Worm (Caenorhabditis elegans) whole organism, L2 larva: Measurements from ENCODE around the gene F37A8.2.
A peak's percentile ranks its signal among the peaks of the same experiment; 100 is the strongest.

ENCODE experiments used
- R02D3.7 ChIP-seq: fragments of 150-350 bp; optimal IDR thresholded peaks from 2 replicates; lab custom pipeline; 2014; ENCODE audit warnings: missing biosample characterization, missing genetic modification characterization
- Y55F3AM.14 ChIP-seq: fragments of 200-800 bp; sonication (Bioruptor generic); optimal IDR thresholded peaks from 2 replicates; lab custom pipeline; 2018; ENCODE audit warnings: mild to moderate bottlenecking, missing genetic modification characterization, missing compliant biosample characterization
- alr-1 ChIP-seq: fragments of 150-350 bp; optimal IDR thresholded peaks from 2 replicates; lab custom pipeline; 2014; ENCODE audit warnings: missing biosample characterization, missing genetic modification characterization
- aly-2 ChIP-seq: fragments of 150-350 bp; optimal IDR thresholded peaks from 2 replicates; lab custom pipeline; 2014; ENCODE audit warnings: missing biosample characterization, missing genetic modification characterization
- ama-1 ChIP-seq: fragments of 150-350 bp; optimal IDR thresholded peaks from 2 replicates; lab custom pipeline; 2018; ENCODE audit warnings: inconsistent platforms
- blmp-1 ChIP-seq: sonication (generic microtip); optimal IDR thresholded peaks from 2 replicates; lab custom pipeline; 2017; ENCODE audit warnings: missing genetic modification characterization, mild to moderate bottlenecking, missing compliant biosample characterization, antibody characterized with exemption, moderate library complexity; ENCODE audit not compliant: insufficient read depth
- dmd-4 ChIP-seq: sonication (generic microtip); optimal IDR thresholded peaks from 2 replicates; lab custom pipeline; 2017; ENCODE audit warnings: missing biosample characterization, missing genetic modification characterization
- egl-27 ChIP-seq: sonication (generic microtip); optimal IDR thresholded peaks from 3 replicates; lab custom pipeline; 2017; ENCODE audit warnings: missing biosample characterization, missing genetic modification reagents, missing genetic modification characterization
- elt-1 ChIP-seq: fragments of 150-350 bp; optimal IDR thresholded peaks from 2 replicates; lab custom pipeline; 2014; ENCODE audit warnings: missing biosample characterization, missing genetic modification characterization
- fos-1 ChIP-seq: fragments of 150-350 bp; optimal IDR thresholded peaks from 2 replicates; lab custom pipeline; 2014; ENCODE audit warnings: missing biosample characterization, missing genetic modification characterization
- gmeb-1 ChIP-seq: fragments of 150-350 bp; optimal IDR thresholded peaks from 2 replicates; lab custom pipeline; 2014; ENCODE audit warnings: missing biosample characterization, missing genetic modification characterization
- lin-11 ChIP-seq: fragments of 150-350 bp; sonication (generic microtip); optimal IDR thresholded peaks from 2 replicates; lab custom pipeline; 2014; ENCODE audit warnings: missing biosample characterization, missing genetic modification characterization, inconsistent platforms, mixed read lengths
- lin-13 ChIP-seq: fragments of 150-350 bp; optimal IDR thresholded peaks from 2 replicates; lab custom pipeline; 2014; ENCODE audit warnings: missing biosample characterization, missing genetic modification reagents, missing genetic modification characterization
- lin-39 ChIP-seq: fragments of 150-350 bp; optimal IDR thresholded peaks from 2 replicates; lab custom pipeline; 2014; ENCODE audit warnings: missing biosample characterization, missing genetic modification reagents, missing genetic modification characterization
- lsy-2 ChIP-seq, 2 experiments: fragments of 150-350 bp in 1 of 2; sonication (generic microtip) in 1 of 2; optimal IDR thresholded peaks; 2 replicates each; lab custom pipeline; 2014 to 2017; ENCODE audit warnings: missing biosample characterization in 2 of 2, missing genetic modification characterization in 2 of 2
- mab-5 ChIP-seq: fragments of 150-350 bp; optimal IDR thresholded peaks from 2 replicates; lab custom pipeline; 2014; ENCODE audit warnings: missing biosample characterization, missing genetic modification characterization
- mbf-1 ChIP-seq: sonication (generic microtip); optimal IDR thresholded peaks from 2 replicates; lab custom pipeline; 2017; ENCODE audit warnings: missing biosample characterization, missing genetic modification characterization
- mdl-1 ChIP-seq, 2 experiments: fragments of 150-350 bp in 1 of 2; sonication (generic microtip) in 1 of 2; optimal IDR thresholded peaks; 2 replicates each; lab custom pipeline; 2017; ENCODE audit warnings: missing biosample characterization in 2 of 2, missing genetic modification characterization in 2 of 2
- nhr-12 ChIP-seq: fragments of 150-350 bp; optimal IDR thresholded peaks from 2 replicates; lab custom pipeline; 2014; ENCODE audit warnings: missing biosample characterization, missing genetic modification characterization
- nhr-21 ChIP-seq: fragments of 150-350 bp; optimal IDR thresholded peaks from 2 replicates; lab custom pipeline; 2014; ENCODE audit warnings: missing biosample characterization, missing genetic modification characterization
- nhr-23 ChIP-seq: fragments of 150-350 bp; optimal IDR thresholded peaks from 2 replicates; lab custom pipeline; 2014; ENCODE audit warnings: missing biosample characterization, missing genetic modification reagents, missing genetic modification characterization
- nhr-237 ChIP-seq: fragments of 150-350 bp; optimal IDR thresholded peaks from 2 replicates; lab custom pipeline; 2014; ENCODE audit warnings: missing biosample characterization, missing genetic modification characterization
- nhr-25 ChIP-seq: fragments of 150-350 bp; sonication (generic microtip); optimal IDR thresholded peaks from 3 replicates; lab custom pipeline; 2014; ENCODE audit warnings: missing biosample characterization, missing genetic modification characterization
- nhr-6 ChIP-seq: fragments of 150-350 bp; optimal IDR thresholded peaks from 2 replicates; lab custom pipeline; 2014; ENCODE audit warnings: missing biosample characterization, missing genetic modification characterization
- nhr-77 ChIP-seq: fragments of 150-350 bp; optimal IDR thresholded peaks from 2 replicates; lab custom pipeline; 2014; ENCODE audit warnings: missing biosample characterization, missing genetic modification characterization
- sem-4 ChIP-seq: fragments of 150-350 bp; optimal IDR thresholded peaks from 2 replicates; lab custom pipeline; 2014; ENCODE audit warnings: missing biosample characterization, missing genetic modification reagents, missing genetic modification characterization
- skn-1 ChIP-seq: sonication (generic microtip); optimal IDR thresholded peaks from 2 replicates; lab custom pipeline; 2017; ENCODE audit warnings: missing biosample characterization, missing genetic modification characterization
- snpc-4 ChIP-seq: fragments of 150-350 bp; optimal IDR thresholded peaks from 2 replicates; lab custom pipeline; 2014; ENCODE audit warnings: missing biosample characterization, missing genetic modification characterization
- unc-39 ChIP-seq: fragments of 150-350 bp; optimal IDR thresholded peaks from 2 replicates; lab custom pipeline; 2014; ENCODE audit warnings: missing biosample characterization, missing genetic modification characterization
- zag-1 ChIP-seq: fragments of 150-350 bp; optimal IDR thresholded peaks from 2 replicates; lab custom pipeline; 2014; ENCODE audit warnings: missing biosample characterization, missing genetic modification characterization
- ztf-11 ChIP-seq: sonication (generic microtip); optimal IDR thresholded peaks from 2 replicates; lab custom pipeline; 2017; ENCODE audit warnings: missing biosample characterization, missing genetic modification characterization
- ztf-4 ChIP-seq: fragments of 150-350 bp; optimal IDR thresholded peaks from 2 replicates; lab custom pipeline; 2014; ENCODE audit warnings: missing biosample characterization, missing genetic modification characterization

F37A8.2 gene

DNA sequence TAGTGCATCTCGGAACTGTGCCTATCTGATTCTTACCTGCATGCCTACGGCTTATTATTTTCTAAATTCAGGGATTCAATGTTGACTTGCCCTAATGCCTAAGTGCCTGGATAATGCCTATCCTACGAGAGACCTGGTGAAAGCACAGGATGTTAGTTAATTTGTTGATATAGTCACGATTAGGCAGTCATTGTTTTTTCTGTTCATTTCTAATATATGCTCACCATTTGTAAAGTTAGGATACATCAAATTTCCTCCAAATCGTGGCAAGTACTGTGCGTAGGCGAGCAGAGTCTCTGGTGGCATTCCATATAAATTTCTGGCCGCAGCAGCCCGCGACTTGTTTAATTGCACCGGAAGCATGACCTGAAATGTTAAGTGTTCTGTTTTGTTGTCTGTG is 34.8 kb upstream of the F37A8.2 start:
- TF ChIP-seq nhr-21 (no peak), lin-39 (tag; lab: Kevin White, UChicago) (no peak)
- TF ChIP-seq, all 48 proteins: peak for 0

DNA sequence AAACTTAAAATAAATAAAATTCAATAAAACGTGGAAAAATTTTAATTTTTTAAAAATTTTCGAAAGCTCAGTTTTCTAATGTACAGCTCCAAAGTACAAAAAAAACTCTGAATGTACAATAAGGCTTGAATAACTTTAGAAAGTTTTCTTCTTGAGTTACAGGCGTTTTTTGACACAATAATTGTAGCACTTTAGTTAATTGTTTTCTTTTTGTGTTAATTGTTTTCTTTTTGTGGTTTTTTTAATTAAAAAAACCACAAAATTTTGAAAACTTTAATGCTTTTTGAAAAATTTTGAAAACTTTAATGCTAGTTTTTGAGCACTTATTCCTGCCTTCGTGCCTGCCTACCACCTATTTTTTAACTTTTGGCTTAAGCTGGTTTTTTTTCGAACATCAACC is 32.9 kb upstream of the F37A8.2 start, which contains the start of gene R10E9.2:
TSS of gene R10E9.2 (minus strand) at position 101 of the 400 bp plus-strand sequence.
- TF ChIP-seq sem-4 (tag; lab: Kevin White, UChicago), result no peak
- TF ChIP-seq lsy-2 (tag; optimal IDR thresholded peaks at IDR 0.05; lab: Kevin White, UChicago), result no peak
- no peak for TF ChIP-seq lin-11 (tag; lab: Kevin White, UChicago)
- no peak for TF ChIP-seq nhr-77 (tag; lab: Kevin White, UChicago)
- no peak for TF ChIP-seq ztf-4
- no peak for TF ChIP-seq nhr-237 (tag; lab: Kevin White, UChicago)
- TF ChIP-seq nhr-23 (tag; lab: Kevin White, UChicago), result no peak
- TF ChIP-seq zag-1 (tag; lab: Kevin White, UChicago), result no peak
- TF ChIP-seq nhr-6 (tag; lab: Kevin White, UChicago), result no peak
- TF ChIP-seq alr-1 (tag; lab: Kevin White, UChicago), result no peak
- TF ChIP-seq nhr-25, result no peak
- no peak for TF ChIP-seq nhr-21
- TF ChIP-seq gmeb-1 (tag; lab: Kevin White, UChicago), result no peak
- TF ChIP-seq ama-1 (lab: Kevin White, UChicago), result no peak
- TF ChIP-seq mbf-1, result no peak
- no peak for TF ChIP-seq fos-1 (tag; lab: Kevin White, UChicago)
- TF ChIP-seq mab-5, result no peak
- no peak for TF ChIP-seq skn-1 (tag; lab: Kevin White, UChicago)
- no peak for TF ChIP-seq unc-39 (tag; lab: Kevin White, UChicago)
- no peak for TF ChIP-seq nhr-12
- TF ChIP-seq, all 48 proteins: peak for 0

DNA sequence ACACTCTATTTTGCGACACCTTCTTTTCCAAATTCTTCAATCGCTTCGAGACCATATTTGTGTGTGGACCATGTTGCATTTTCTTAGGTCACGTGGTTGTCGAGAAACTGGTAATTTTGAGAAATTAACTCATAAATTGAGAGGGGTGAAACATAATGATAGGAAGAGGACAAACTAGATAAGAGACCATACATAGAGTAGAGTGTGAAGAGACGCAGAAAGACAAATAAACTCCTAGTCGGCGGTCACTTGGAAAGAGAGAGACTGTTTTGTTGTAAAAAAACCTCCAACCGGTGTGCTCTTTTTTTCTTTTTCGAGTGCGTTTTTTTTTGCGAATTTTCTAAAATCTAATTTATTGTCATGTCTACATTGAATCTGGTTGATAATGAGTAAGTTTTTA is 28.7 kb upstream of the F37A8.2 start, which contains the start of gene R10E9.3:
TSS of gene R10E9.3 (plus strand) at position 235 of the 400 bp plus-strand sequence.
- peak; percentile 46 for TF ChIP-seq fos-1 (tag; lab: Kevin White, UChicago)
- no peak for TF ChIP-seq lin-39 (tag; lab: Kevin White, UChicago)

DNA sequence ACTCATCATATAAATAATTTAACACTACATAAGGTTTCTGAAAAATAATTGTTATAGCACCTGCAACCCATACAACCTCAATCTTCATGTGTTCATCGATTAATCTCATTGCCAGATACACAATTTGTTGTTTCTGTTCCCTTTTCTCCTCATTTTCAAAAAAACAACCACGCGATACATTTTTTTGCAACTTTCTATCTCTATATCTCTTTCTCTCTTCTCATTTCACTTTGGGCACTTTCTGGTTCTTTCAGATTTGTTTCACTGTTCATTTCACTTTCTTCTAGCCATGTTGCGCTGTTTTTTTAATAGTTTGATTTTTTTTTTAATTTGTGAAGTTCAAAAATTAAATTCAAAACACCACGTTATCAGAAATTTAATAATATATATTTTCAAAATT is 27.9 kb upstream of the F37A8.2 start:
- peak; percentile 84 for TF ChIP-seq blmp-1
- no peak for TF ChIP-seq R02D3.7

DNA sequence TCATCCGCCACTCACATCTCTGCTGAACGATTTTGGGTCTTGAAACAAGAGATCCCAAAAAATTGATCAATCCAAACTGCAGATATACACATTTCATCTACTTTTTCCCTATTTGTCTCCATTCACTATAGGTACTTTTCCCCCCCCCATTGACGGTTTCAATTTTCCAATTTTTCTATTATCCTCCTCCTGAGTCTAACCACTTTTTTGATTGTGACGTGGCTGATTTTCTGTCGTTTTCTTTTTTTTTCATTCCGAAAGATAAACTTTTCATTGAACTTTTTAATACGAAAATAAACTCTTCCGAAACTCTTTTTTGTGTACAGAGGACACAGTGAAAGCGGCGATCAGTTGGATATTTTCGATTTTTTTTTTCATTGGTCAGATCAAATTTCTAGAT is 26.5 kb upstream of the F37A8.2 start:
- TF ChIP-seq ama-1 (lab: Kevin White, UChicago) (peak; percentile 22), Y55F3AM.14 (GFP tag; lab: Kevin White, UChicago) (no peak)

ce11 chrIII:3957119-3957739 is 25.9 kb upstream of the F37A8.2 start:
- TF ChIP-seq unc-39 (tag; lab: Kevin White, UChicago), result no peak
- no peak for TF ChIP-seq ztf-11
- no peak for TF ChIP-seq lin-11 (tag; lab: Kevin White, UChicago)
- no peak for TF ChIP-seq aly-2 (tag; lab: Kevin White, UChicago)
- no peak for TF ChIP-seq mdl-1 (tag; optimal IDR thresholded peaks at IDR 0.05; lab: Kevin White, UChicago)
- peak; percentile 33 for TF ChIP-seq snpc-4 (tag; lab: Kevin White, UChicago)

- TF ChIP-seq lin-13 (GFP tag; lab: Kevin White, UChicago) (no peak), dmd-4 (tag; lab: Kevin White, UChicago) (no peak), nhr-12 (no peak), sem-4 (tag; lab: Kevin White, UChicago) (no peak), lin-11 (tag; lab: Kevin White, UChicago) (no peak), snpc-4 (tag; lab: Kevin White, UChicago) (no peak), egl-27 (tag; lab: Kevin White, UChicago) (no peak), ama-1 (lab: Kevin White, UChicago) (no peak), elt-1 (tag; lab: Kevin White, UChicago) (no peak), gmeb-1 (tag; lab: Kevin White, UChicago) (no peak), lin-39 (tag; lab: Kevin White, UChicago) (no peak)
These were observed 25.0 kb upstream of the F37A8.2 start, which contains the start of gene F37A8.5 for ce11 chrIII:3956293-3956692. F37A8.5 (plus strand) TSS chrIII:3956624.
